Worm (Caenorhabditis elegans) whole organism, mixed stage, embryonic: ENCODE measurements around the gene ncs-3.

Experiments used
- cnd-1 ChIP-seq: fragments of 200-800 bp; sonication (Bioruptor generic); optimal IDR thresholded peaks from 2 replicates; lab custom pipeline; 2018; ENCODE audit warnings: mild to moderate bottlenecking, missing genetic modification characterization, missing compliant biosample characterization
- nhr-12 ChIP-seq: fragments of 150-350 bp; optimal IDR thresholded peaks from 2 replicates; lab custom pipeline; 2014; ENCODE audit warnings: missing biosample characterization, missing genetic modification characterization
- snpc-4 ChIP-seq: fragments of 150-350 bp; optimal IDR thresholded peaks from 2 replicates; lab custom pipeline; 2014; ENCODE audit warnings: missing biosample characterization, missing genetic modification characterization
- ztf-11 ChIP-seq: fragments of 150-350 bp; optimal IDR thresholded peaks from 2 replicates; lab custom pipeline; 2014; ENCODE audit warnings: missing biosample characterization, missing genetic modification characterization

DNA sequence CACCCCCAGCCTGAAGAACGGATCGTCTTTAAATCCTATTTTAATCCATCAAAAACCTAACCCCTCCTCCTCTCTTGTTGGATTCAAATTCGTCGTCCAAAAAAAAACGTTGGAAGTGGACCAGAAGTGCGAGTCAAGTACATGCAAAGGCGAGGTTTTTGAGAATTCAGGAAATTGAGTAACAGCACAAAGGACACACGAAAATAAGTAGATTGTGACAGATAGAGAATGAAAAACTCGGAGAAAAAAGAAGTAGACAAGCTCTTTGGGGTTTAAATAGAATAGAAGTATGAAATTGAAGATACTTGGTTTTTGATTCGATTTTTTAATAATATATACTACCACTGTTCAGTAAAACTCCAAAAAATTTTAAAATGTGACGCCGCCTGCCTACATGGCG, 39.2 kb upstream of the ncs-3 start:
- no peak for TF ChIP-seq nhr-12 (tag; lab: Kevin White, UChicago)
- TF ChIP-seq ztf-11 (tag; lab: Kevin White, UChicago), result no peak
- TF ChIP-seq cnd-1 (tag; lab: Kevin White, UChicago), result no peak
- TF ChIP-seq snpc-4 (tag; lab: Kevin White, UChicago), result no peak
